Fruit fly (Drosophila melanogaster) whole organism, embryonic: ENCODE data around the gene CG43255.

Experiments
- CG32767 ChIP-seq: fragments of 200-800 bp; sonication (Bioruptor generic); IDR thresholded peaks from 2 replicates; pipeline ENCODE4 v1.3.6; 2022; ENCODE audit warnings: missing biosample characterization, missing genetic modification characterization
- CG7839 ChIP-seq: fragments of 200-800 bp; sonication (Bioruptor generic); optimal IDR thresholded peaks from 3 replicates; lab custom pipeline; 2018; ENCODE audit warnings: missing biosample characterization, mild to moderate bottlenecking, missing genetic modification characterization, moderate library complexity
- CG9817 ChIP-seq: fragments of 200-800 bp; sonication (Bioruptor generic); optimal IDR thresholded peaks from 2 replicates; lab custom pipeline; 2018; ENCODE audit warnings: missing biosample characterization, mild to moderate bottlenecking, missing genetic modification characterization, moderate library complexity
- Dip2 ChIP-seq: fragments of 200-800 bp; sonication (Bioruptor generic); IDR thresholded peaks from 2 replicates; pipeline ENCODE4 v1.3.6; 2022; ENCODE audit warnings: missing biosample characterization, missing genetic modification characterization
- Nf-YC ChIP-seq: fragments of 200-800 bp; optimal IDR thresholded peaks from 3 replicates; lab custom pipeline; 2019; ENCODE audit warnings: missing biosample characterization, mild to moderate bottlenecking, missing genetic modification characterization, moderate library complexity
- danr ChIP-seq: fragments of 200-800 bp; sonication (Bioruptor generic); IDR thresholded peaks from 2 replicates; pipeline ENCODE4 v1.3.6; 2022; ENCODE audit warnings: missing biosample characterization, missing genetic modification characterization

DNA sequence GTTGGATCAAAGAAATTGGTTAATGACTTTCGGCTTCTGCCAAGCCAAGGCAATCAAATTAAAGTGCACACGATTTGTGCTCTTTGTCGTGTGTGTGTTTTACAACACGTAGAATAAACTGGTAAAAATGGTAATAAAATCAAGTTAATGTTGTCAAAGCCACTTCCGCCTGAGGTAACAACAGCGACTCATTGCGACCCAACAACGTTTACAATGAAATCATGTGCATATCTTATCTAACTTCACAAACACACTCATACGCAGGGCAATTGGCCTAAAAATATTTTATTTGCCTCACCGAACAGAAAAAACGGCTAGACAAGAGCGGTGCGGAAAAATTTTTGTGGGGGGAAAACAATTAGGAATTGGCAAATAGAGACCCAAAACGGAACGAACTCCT lies 38.6 kb upstream of the CG43255 start:
- TF ChIP-seq Dip2 (GFP tag; lab: Robert Waterston, UW) (no peak), danr (GFP tag; lab: Robert Waterston, UW) (no peak), CG32767 (GFP tag; lab: Robert Waterston, UW) (no peak), Nf-YC (no peak), CG7839 (tag; lab: Kevin White, UChicago) (no peak), CG9817 (no peak)
